Worm (Caenorhabditis elegans) whole organism, young adult: ENCODE results near the gene K09E9.7.
A peak's percentile ranks its signal among the peaks of the same experiment; 100 is the strongest.

Experiments
- B0336.3 ChIP-seq: fragments of 200-800 bp; sonication (Bioruptor generic); IDR thresholded peaks from 2 replicates; pipeline ENCODE4 v1.3.6; 2022; ENCODE audit warnings: missing genetic modification characterization, missing compliant biosample characterization
- F22D6.2 ChIP-seq: sonication (generic microtip); optimal IDR thresholded peaks from 2 replicates; lab custom pipeline; 2016; ENCODE audit warnings: mild to moderate bottlenecking, missing genetic modification characterization, missing compliant biosample characterization
- F39B2.1 ChIP-seq: fragments of 200-800 bp; sonication (Bioruptor generic); IDR thresholded peaks from 2 replicates; pipeline ENCODE4 v1.3.6; 2022; ENCODE audit warnings: missing genetic modification reagents, missing genetic modification characterization, missing compliant biosample characterization
- K12H6.12 ChIP-seq: fragments of 200-800 bp; sonication (Bioruptor generic); optimal IDR thresholded peaks from 2 replicates; lab custom pipeline; 2018; ENCODE audit warnings: mild to moderate bottlenecking, missing genetic modification characterization, missing compliant biosample characterization
- Y53G8AR.9 ChIP-seq: fragments of 200-800 bp; sonication (Bioruptor generic); conservative IDR thresholded peaks from 2 replicates; pipeline ENCODE4 v1.3.6; 2022; ENCODE audit warnings: missing genetic modification reagents, missing genetic modification characterization, missing compliant biosample characterization
- Y79H2A.3 ChIP-seq: fragments of 200-800 bp; sonication (Bioruptor generic); conservative IDR thresholded peaks from 2 replicates; pipeline ENCODE4 v1.3.6; 2022; ENCODE audit warnings: missing genetic modification reagents, missing genetic modification characterization, missing compliant biosample characterization
- ZK185.1 ChIP-seq: sonication (generic microtip); optimal IDR thresholded peaks from 2 replicates; lab custom pipeline; 2016; ENCODE audit warnings: mild to moderate bottlenecking, missing genetic modification characterization, missing compliant biosample characterization; ENCODE audit not compliant: poor library complexity, severe bottlenecking
- atf-7 ChIP-seq: sonication (generic microtip); optimal IDR thresholded peaks from 2 replicates; lab custom pipeline; 2017; ENCODE audit warnings: mild to moderate bottlenecking, missing genetic modification characterization, missing compliant biosample characterization
- attf-3 ChIP-seq: fragments of 200-800 bp; sonication (Bioruptor generic); conservative IDR thresholded peaks from 2 replicates; pipeline ENCODE4 v1.3.6; 2022; ENCODE audit warnings: missing genetic modification reagents, missing genetic modification characterization, missing compliant biosample characterization
- attf-6 ChIP-seq: fragments of 200-800 bp; sonication (Bioruptor generic); IDR thresholded peaks from 2 replicates; pipeline ENCODE4 v1.3.6; 2022; ENCODE audit warnings: missing genetic modification reagents, missing genetic modification characterization, missing compliant biosample characterization
- ccch-3 ChIP-seq: fragments of 200-800 bp; sonication (Bioruptor generic); optimal IDR thresholded peaks from 2 replicates; lab custom pipeline; 2018; ENCODE audit warnings: mild to moderate bottlenecking, missing genetic modification characterization, missing compliant biosample characterization
- ceh-79 ChIP-seq: sonication (generic microtip); optimal IDR thresholded peaks from 2 replicates; lab custom pipeline; 2017; ENCODE audit warnings: mild to moderate bottlenecking, missing genetic modification characterization, missing compliant biosample characterization
- egl-18 ChIP-seq: fragments of 200-800 bp; sonication (Bioruptor generic); IDR thresholded peaks from 2 replicates; pipeline ENCODE4 v1.3.6; 2022; ENCODE audit warnings: missing genetic modification reagents, missing genetic modification characterization, missing compliant biosample characterization
- egrh-3 ChIP-seq: fragments of 200-800 bp; sonication (Bioruptor generic); IDR thresholded peaks from 2 replicates; pipeline ENCODE4 v1.3.6; 2022; ENCODE audit warnings: missing genetic modification reagents, missing genetic modification characterization, missing compliant biosample characterization
- fkh-3 ChIP-seq: sonication (generic microtip); optimal IDR thresholded peaks from 2 replicates; lab custom pipeline; 2016; ENCODE audit warnings: mild to moderate bottlenecking, missing genetic modification characterization, missing compliant biosample characterization
- lag-1 ChIP-seq: fragments of 200-800 bp; sonication (Bioruptor generic); IDR thresholded peaks from 2 replicates; pipeline ENCODE4 v1.3.6; 2022; ENCODE audit warnings: missing genetic modification reagents, missing genetic modification characterization, missing compliant biosample characterization
- let-607 ChIP-seq, 2 experiments: fragments of 200-800 bp in 1 of 2; sonication (Bioruptor generic) in 1 of 2; sonication (generic microtip) in 1 of 2; optimal IDR thresholded peaks; 2 replicates each; lab custom pipeline; 2016 to 2018; ENCODE audit warnings: mild to moderate bottlenecking in 2 of 2, missing compliant biosample characterization in 2 of 2, missing genetic modification characterization in 2 of 2, moderate library complexity in 2 of 2, missing genotype in 1 of 2
- lin-35 ChIP-seq, 3 experiments: fragments of 150-350 bp in 2 of 3; sonication (generic microtip) in 1 of 3; optimal IDR thresholded peaks; 2 replicates each; lab custom pipeline; 2014 to 2018; ENCODE audit warnings: missing biosample characterization in 3 of 3, missing genetic modification characterization in 3 of 3, missing genetic modification reagents in 3 of 3
- lir-1 ChIP-seq: fragments of 200-800 bp; sonication (Bioruptor generic); conservative IDR thresholded peaks from 2 replicates; pipeline ENCODE4 v1.3.6; 2022; ENCODE audit warnings: missing genetic modification reagents, missing genetic modification characterization, missing compliant biosample characterization
- madf-10 ChIP-seq: sonication (generic microtip); optimal IDR thresholded peaks from 2 replicates; lab custom pipeline; 2016; ENCODE audit warnings: mild to moderate bottlenecking, missing genetic modification characterization, missing compliant biosample characterization
- madf-8 ChIP-seq: fragments of 200-800 bp; sonication (Bioruptor generic); conservative IDR thresholded peaks from 2 replicates; pipeline ENCODE4 v1.3.6; 2022; ENCODE audit warnings: missing genetic modification reagents, missing genetic modification characterization, missing compliant biosample characterization
- mcd-1 ChIP-seq: fragments of 200-800 bp; sonication (Bioruptor generic); IDR thresholded peaks from 2 replicates; pipeline ENCODE4 v1.3.6; 2022; ENCODE audit warnings: missing genetic modification reagents, missing genetic modification characterization, missing compliant biosample characterization
- mel-28 ChIP-seq: sonication (generic microtip); optimal IDR thresholded peaks from 2 replicates; lab custom pipeline; 2016; ENCODE audit warnings: borderline replicate concordance, mild to moderate bottlenecking, missing genetic modification characterization, missing compliant biosample characterization
- mxl-1 ChIP-seq: sonication (generic microtip); optimal IDR thresholded peaks from 2 replicates; lab custom pipeline; 2016; ENCODE audit warnings: missing genetic modification characterization, missing compliant biosample characterization
- nfya-1 ChIP-seq: sonication (generic microtip); optimal IDR thresholded peaks from 2 replicates; lab custom pipeline; 2017; ENCODE audit warnings: antibody characterized with exemption, missing compliant biosample characterization, missing genetic modification characterization, borderline replicate concordance; ENCODE audit not compliant: insufficient read depth
- nfyb-1 ChIP-seq: fragments of 200-800 bp; sonication (Bioruptor generic); IDR thresholded peaks from 2 replicates; pipeline ENCODE4 v1.3.6; 2022; ENCODE audit warnings: missing genetic modification reagents, missing genetic modification characterization, missing compliant biosample characterization
- rpc-1 ChIP-seq, 2 experiments: fragments of 150-350 bp in 1 of 2; sonication (generic microtip) in 1 of 2; optimal IDR thresholded peaks; 2 replicates each; lab custom pipeline; 2014 to 2018; ENCODE audit warnings: missing biosample characterization in 1 of 2, missing genetic modification characterization in 1 of 2, missing genetic modification reagents in 1 of 2, missing genotype in 1 of 2
- sdz-38 ChIP-seq: sonication (generic microtip); optimal IDR thresholded peaks from 2 replicates; lab custom pipeline; 2016; ENCODE audit warnings: missing genotype, missing genetic modification characterization, missing compliant biosample characterization
- snpc-4 ChIP-seq, 5 experiments: fragments of 150-350 bp in 1 of 5; sonication (generic microtip) in 4 of 5; optimal IDR thresholded peaks; 2 replicates each; lab custom pipeline; 2014 to 2018; ENCODE audit warnings: missing genetic modification characterization in 5 of 5, missing biosample characterization in 3 of 5, antibody characterized with exemption in 2 of 5, mild to moderate bottlenecking in 2 of 5, missing compliant biosample characterization in 2 of 5, missing genotype in 2 of 5, moderate library complexity in 2 of 5, missing genetic modification reagents in 1 of 5
- unc-130 ChIP-seq: sonication (generic microtip); optimal IDR thresholded peaks from 2 replicates; lab custom pipeline; 2016; ENCODE audit warnings: missing genetic modification reagents, missing genetic modification characterization, missing compliant biosample characterization
- xnd-1 ChIP-seq: sonication (generic microtip); optimal IDR thresholded peaks from 2 replicates; lab custom pipeline; 2016; ENCODE audit warnings: missing genotype, missing genetic modification reagents, missing genetic modification characterization, missing compliant biosample characterization
- zfh-2 ChIP-seq: fragments of 200-800 bp; sonication (Bioruptor generic); conservative IDR thresholded peaks from 2 replicates; pipeline ENCODE4 v1.3.6; 2022; ENCODE audit warnings: missing genetic modification reagents, missing genetic modification characterization, missing compliant biosample characterization
- zim-3 ChIP-seq: sonication (generic microtip); optimal IDR thresholded peaks from 2 replicates; lab custom pipeline; 2017; ENCODE audit warnings: mild to moderate bottlenecking, missing genetic modification characterization, moderate library complexity, missing compliant biosample characterization

Gene K09E9.7

DNA sequence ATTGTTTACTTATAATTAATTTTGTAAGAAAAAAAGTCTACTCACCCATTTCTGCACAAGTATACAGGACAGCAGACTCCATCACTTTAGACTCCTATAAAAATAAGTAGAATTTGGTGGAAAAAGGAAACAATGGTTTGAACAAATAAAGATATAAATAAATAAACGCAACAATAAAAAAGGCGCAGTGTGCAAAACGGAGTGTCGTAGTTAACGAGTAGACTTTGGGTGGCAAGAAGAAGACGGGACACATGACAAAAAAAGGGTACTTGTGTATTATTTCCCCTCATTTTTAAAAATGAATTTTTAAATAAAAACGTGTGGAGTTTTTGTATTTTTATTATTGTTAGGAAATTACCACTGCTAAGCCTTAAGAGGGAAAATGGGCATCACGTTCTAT is 6.6 kb downstream of the K09E9.7 start, which contains the start of gene F59D12.5:
F59D12.5 (minus strand) TSS at position 94 of the 400 bp plus-strand sequence.
- TF ChIP-seq attf-3 (GFP tag; lab: Robert Waterston, UW) (peak; percentile 86), ZK185.1 (no peak)
- TF ChIP-seq, all 124 proteins: peak for 1

ce11 chrX:15650428-15650827 is 9.7 kb downstream of the K09E9.7 start:
- TF ChIP-seq zfh-2 (peak; percentile 94), unc-130 (GFP tag; lab: Kevin White, UChicago) (no peak), snpc-4 (GFP tag; optimal IDR thresholded peaks at IDR 0.05; lab: Kevin White, UChicago) (no peak), snpc-4 (tag; optimal IDR thresholded peaks at IDR 0.05; lab: Kevin White, UChicago) (peak in 2 of 4 experiments; percentile 59 to 76), F22D6.2 (tag; lab: Kevin White, UChicago) (no peak), ceh-79 (no peak), lag-1 (GFP tag; lab: Robert Waterston, UW) (0 out of 2 replicates have a peak, but pooled peaks have one; percentile 48), attf-3 (GFP tag; lab: Robert Waterston, UW) (0 out of 2 replicates have a peak, but pooled peaks have one; percentile 8), rpc-1 (optimal IDR thresholded peaks at IDR 0.05; lab: Kevin White, UChicago) (no peak), rpc-1 (tag; optimal IDR thresholded peaks at IDR 0.05; lab: Kevin White, UChicago) (peak; percentile 9), egrh-3 (GFP tag; lab: Robert Waterston, UW) (peak; percentile 63; the same call in 1 of the 2 replicates), madf-10 (tag; lab: Kevin White, UChicago) (no peak)

DNA sequence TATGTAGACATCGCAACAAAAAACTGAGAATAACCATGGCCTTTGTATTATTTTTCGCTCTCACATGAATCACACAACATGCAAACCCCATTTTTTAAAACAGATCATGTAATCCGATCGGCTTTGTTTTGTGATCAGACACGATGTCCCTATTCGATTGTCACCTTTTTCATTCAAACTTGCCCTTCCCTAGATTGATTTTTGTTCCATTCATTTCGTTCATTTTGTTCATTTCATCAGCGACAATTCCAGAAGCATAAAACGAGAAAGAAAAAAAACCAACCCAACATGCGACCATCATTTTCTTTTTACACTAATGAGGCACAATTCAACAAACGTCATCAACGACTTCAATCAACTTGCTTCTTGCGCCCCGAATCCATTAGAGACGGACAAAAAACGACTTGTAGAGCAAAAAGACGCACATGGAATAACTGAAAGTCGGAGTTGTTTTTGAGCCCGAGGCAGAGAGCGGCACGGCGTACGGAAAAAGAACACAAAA is 10.3 kb downstream of the K09E9.7 start, which contains the start of gene F59D12.3:
F59D12.3 (minus strand) TSS at position 51 of the 502 bp plus-strand sequence.
- TF ChIP-seq mcd-1 (GFP tag; lab: Robert Waterston, UW) (no peak), B0336.3 (GFP tag; lab: Robert Waterston, UW) (no peak), lir-1 (GFP tag; lab: Robert Waterston, UW) (no peak), zim-3 (tag; lab: Kevin White, UChicago) (no peak), fkh-3 (tag; lab: Kevin White, UChicago) (no peak), nfyb-1 (GFP tag; lab: Robert Waterston, UW) (no peak), mel-28 (tag; lab: Kevin White, UChicago) (no peak)

DNA sequence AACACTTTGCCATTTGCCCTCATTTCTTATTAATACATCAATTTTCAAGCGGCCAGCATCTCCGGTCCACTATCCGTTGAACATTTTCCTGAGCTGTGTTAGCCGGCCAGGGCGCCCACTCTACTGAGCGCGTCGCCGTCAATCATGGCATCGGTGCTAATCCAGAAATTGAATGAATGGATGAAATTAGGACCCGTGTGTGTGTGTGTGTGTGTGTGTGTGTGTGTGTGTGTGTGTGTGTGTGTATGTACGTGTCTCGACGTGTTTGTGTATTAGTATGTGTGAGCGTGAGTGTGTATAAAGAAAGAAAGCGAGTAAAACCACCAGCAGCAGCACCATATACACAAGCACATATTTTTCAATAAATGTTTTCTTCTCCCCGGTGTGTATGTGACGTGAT is 12.5 kb downstream of the K09E9.7 start:
- TF ChIP-seq K12H6.12 (tag; lab: Kevin White, UChicago) = peak; percentile 39
- no peak for TF ChIP-seq Y53G8AR.9 (GFP tag; lab: Robert Waterston, UW)

DNA sequence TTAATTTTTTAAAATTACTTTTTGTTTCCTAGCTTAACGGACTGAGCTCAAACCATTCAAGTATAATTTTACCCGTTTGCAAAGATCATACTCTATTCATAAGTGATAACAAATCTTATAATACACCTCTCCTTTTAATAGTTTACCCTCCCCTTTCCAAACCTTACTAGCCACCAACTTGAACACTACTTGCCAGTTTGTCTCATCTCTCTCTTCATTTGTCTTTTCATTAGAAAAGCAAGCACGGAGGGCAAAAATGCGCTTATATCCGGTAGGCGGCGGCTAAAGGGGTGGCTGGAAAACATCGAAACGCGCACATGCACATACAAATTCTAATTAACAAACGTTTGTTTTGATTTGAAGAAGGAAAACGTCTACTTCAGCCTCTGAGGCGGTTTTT is 14.3 kb downstream of the K09E9.7 start:
- TF ChIP-seq lin-35 (GFP tag; optimal IDR thresholded peaks at IDR 0.05; lab: Kevin White, UChicago) (no peak), let-607 (tag; optimal IDR thresholded peaks at IDR 0.05; lab: Kevin White, UChicago) (no peak), sdz-38 (tag; lab: Kevin White, UChicago) (no peak), madf-8 (no peak), nfya-1 (tag; lab: Kevin White, UChicago) (no peak), Y79H2A.3 (GFP tag; lab: Robert Waterston, UW) (no peak), atf-7 (tag; lab: Kevin White, UChicago) (no peak), attf-6 (GFP tag; lab: Robert Waterston, UW) (no peak), F39B2.1 (no peak), ccch-3 (no peak), egl-18 (GFP tag; lab: Robert Waterston, UW) (no peak), xnd-1 (tag; lab: Kevin White, UChicago) (no peak), ceh-79 (no peak), mxl-1 (tag; lab: Kevin White, UChicago) (no peak)
